Worm (Caenorhabditis elegans): Measurements from ENCODE around the gene valv-1.
A peak's percentile ranks its signal among the peaks of the same experiment; 100 is the strongest.

The valv-1 gene

ce11 chrIV:7402077-7402476 is 43.1 kb downstream of the valv-1 start (continued):
- TF ChIP-seq zfp-2 (tag; optimal IDR thresholded peaks at IDR 0.05) (no peak), unc-62 (GFP tag; optimal IDR thresholded peaks at IDR 0.05 in 1 of 2) (peak in 1 of 2 experiments; percentile 61), unc-62 (tag; optimal IDR thresholded peaks at IDR 0.05) (no peak), Y48G9A.11 (GFP tag; IDR thresholded peaks at IDR 0.05) (no peak), saeg-2 (GFP tag; IDR thresholded peaks at IDR 0.05) (no peak), hlh-11 (tag; optimal IDR thresholded peaks at IDR 0.05) (peak; percentile 74)

- TF ChIP-seq unc-62 (GFP tag; optimal IDR thresholded peaks at IDR 0.05 in 1 of 2) (peak in 1 of 2 experiments; percentile 76), unc-62 (tag; optimal IDR thresholded peaks at IDR 0.05) (no peak), rbr-2 (tag; optimal IDR thresholded peaks at IDR 0.05) (peak; percentile 5), aha-1 (tag) (peak; percentile 41), hlh-30 (tag; optimal IDR thresholded peaks at IDR 0.05; ENCODE audit: insufficient read depth) (peak; percentile 2), R02D3.7 (tag; optimal IDR thresholded peaks at IDR 0.05) (no peak), mdl-1 (tag; optimal IDR thresholded peaks at IDR 0.05) (peak in 1 of 2 experiments; percentile 25), ama-1 (optimal IDR thresholded peaks at IDR 0.05) (no peak), hif-1 (tag; optimal IDR thresholded peaks at IDR 0.05) (peak in 1 of 2 experiments; percentile 25), hmg-1.1 (GFP tag; IDR thresholded peaks at IDR 0.05) (0 out of 2 replicates have a peak, but pooled peaks have one; percentile 14), sdz-12 (GFP tag; optimal IDR thresholded peaks at IDR 0.05) (no peak), hlh-11 (tag; optimal IDR thresholded peaks at IDR 0.05) (peak; percentile 4), nhr-25 (tag; optimal IDR thresholded peaks at IDR 0.05; ENCODE audit: borderline replicate concordance, insufficient read depth) (no peak)
Observed at ce11 chrIV:7400502-7401118, 44.5 kb downstream of the valv-1 start.

ce11 chrIV:7397507-7397906 is 47.6 kb downstream of the valv-1 start:
- TF ChIP-seq saeg-2 (GFP tag; IDR thresholded peaks at IDR 0.05) (no peak), arid-1 (GFP tag; conservative IDR thresholded peaks at IDR 0.05) (0 out of 2 replicates have a peak, but pooled peaks have one; percentile 14), pha-4 (GFP tag; IDR thresholded peaks at IDR 0.05) (peak; percentile 45; the same call in 1 of the 2 replicates), pha-4 (tag; optimal IDR thresholded peaks at IDR 0.05) (no peak), set-16 (GFP tag; IDR thresholded peaks at IDR 0.05) (0 out of 2 replicates have a peak, but pooled peaks have one; percentile 9), ama-1 (optimal IDR thresholded peaks at IDR 0.05) (peak; percentile 56), unc-62 (GFP tag; optimal IDR thresholded peaks at IDR 0.05 in 1 of 2) (peak in 1 of 2 experiments; percentile 77), unc-62 (tag; optimal IDR thresholded peaks at IDR 0.05) (no peak), nhr-11 (tag; optimal IDR thresholded peaks at IDR 0.05) (no peak)

Measured in whole organism, L4 larva.